Fruit fly (Drosophila melanogaster) whole organism, embryonic: Measurements from ENCODE around the gene PolA1.

Experiments used
- CG1024 ChIP-seq: fragments of 200-800 bp; sonication (Bioruptor generic); IDR thresholded peaks from 2 replicates; pipeline ENCODE4 v1.3.6; 2022; ENCODE audit warnings: missing biosample characterization, missing genetic modification characterization
- CG10959 ChIP-seq: fragments of 200-800 bp; sonication (Bioruptor generic); IDR thresholded peaks from 2 replicates; pipeline ENCODE4 v1.3.6; 2022; ENCODE audit warnings: missing biosample characterization, missing genetic modification characterization
- CG11504 ChIP-seq: fragments of 200-800 bp; sonication (Bioruptor generic); optimal IDR thresholded peaks from 3 replicates; lab custom pipeline; 2019; ENCODE audit warnings: missing biosample characterization, mild to moderate bottlenecking, missing genetic modification characterization, moderate library complexity
- CG12744 ChIP-seq: fragments of 200-800 bp; sonication (Bioruptor generic); optimal IDR thresholded peaks from 2 replicates; lab custom pipeline; 2016; ENCODE audit warnings: missing biosample characterization, missing genetic modification characterization
- CG14710 ChIP-seq: fragments of 200-800 bp; sonication (Bioruptor generic); optimal IDR thresholded peaks from 3 replicates; lab custom pipeline; 2019; ENCODE audit warnings: missing biosample characterization, mild to moderate bottlenecking, missing genetic modification characterization, moderate library complexity
- CG15479 ChIP-seq: fragments of 200-800 bp; sonication (Bioruptor generic); optimal IDR thresholded peaks from 3 replicates; lab custom pipeline; 2019; ENCODE audit warnings: missing biosample characterization, mild to moderate bottlenecking, missing genetic modification characterization, moderate library complexity
- CG16863 ChIP-seq: fragments of 200-800 bp; sonication (Bioruptor generic); optimal IDR thresholded peaks from 3 replicates; lab custom pipeline; 2016; ENCODE audit warnings: missing biosample characterization, missing genetic modification characterization
- CG17328 ChIP-seq: fragments of 200-800 bp; sonication (Bioruptor generic); IDR thresholded peaks from 2 replicates; pipeline ENCODE4 v1.3.6; 2022; ENCODE audit warnings: missing biosample characterization, missing genetic modification characterization
- CG17385 ChIP-seq: fragments of 200-800 bp; sonication (Bioruptor generic); optimal IDR thresholded peaks from 3 replicates; lab custom pipeline; 2018; ENCODE audit warnings: missing biosample characterization, mild to moderate bottlenecking, missing genetic modification characterization
- CG18011 ChIP-seq: fragments of 200-800 bp; sonication (Bioruptor generic); optimal IDR thresholded peaks from 2 replicates; lab custom pipeline; 2017; ENCODE audit warnings: missing biosample characterization, missing genetic modification characterization, mild to moderate bottlenecking, moderate library complexity, missing genotype
- CG3163 ChIP-seq: fragments of 200-800 bp; sonication (Bioruptor generic); optimal IDR thresholded peaks from 3 replicates; lab custom pipeline; 2016; ENCODE audit warnings: missing biosample characterization, missing genetic modification characterization
- CG3407 ChIP-seq: fragments of 200-800 bp; sonication (Bioruptor generic); optimal IDR thresholded peaks from 2 replicates; lab custom pipeline; 2018; ENCODE audit warnings: missing biosample characterization, mild to moderate bottlenecking, missing genetic modification characterization
- CG3726 ChIP-seq: fragments of 200-800 bp; sonication (Bioruptor generic); IDR thresholded peaks from 3 replicates; pipeline ENCODE4, ENCODE4 v1.3.6; 2022; ENCODE audit warnings: missing biosample characterization, missing genetic modification characterization
- CG3838 ChIP-seq: fragments of 200-800 bp; sonication (Bioruptor generic); optimal IDR thresholded peaks from 3 replicates; lab custom pipeline; 2016; ENCODE audit warnings: missing biosample characterization, missing genetic modification characterization
- CG7963 ChIP-seq: fragments of 200-800 bp; sonication (Bioruptor generic); IDR thresholded peaks from 3 replicates; pipeline ENCODE4 v1.3.6; 2022; ENCODE audit warnings: missing biosample characterization, missing genetic modification characterization; ENCODE audit not compliant: partially characterized antibody
- CG9727 ChIP-seq: fragments of 200-800 bp; sonication (Bioruptor generic); optimal IDR thresholded peaks from 3 replicates; lab custom pipeline; 2017; ENCODE audit warnings: missing biosample characterization, mild to moderate bottlenecking, missing genetic modification characterization
- Chrac-16 ChIP-seq: fragments of 200-800 bp; sonication (Bioruptor generic); optimal IDR thresholded peaks from 3 replicates; lab custom pipeline; 2016; ENCODE audit warnings: missing biosample characterization, missing genetic modification characterization
- CoRest ChIP-seq: fragments of 200-800 bp; sonication (Bioruptor generic); optimal IDR thresholded peaks from 3 replicates; lab custom pipeline; 2018; ENCODE audit warnings: missing biosample characterization, mild to moderate bottlenecking, missing genetic modification characterization, moderate library complexity
- Deaf1 ChIP-seq: fragments of 200-800 bp; optimal IDR thresholded peaks from 3 replicates; lab custom pipeline; 2019; ENCODE audit warnings: missing biosample characterization, mild to moderate bottlenecking, missing genetic modification characterization, moderate library complexity
- Doc2 ChIP-seq: fragments of 200-800 bp; sonication (Bioruptor generic); IDR thresholded peaks from 2 replicates; pipeline ENCODE4 v1.3.6; 2022; ENCODE audit warnings: missing biosample characterization, missing genetic modification characterization
- E2f1 ChIP-seq: fragments of 200-800 bp; sonication (Bioruptor generic); IDR thresholded peaks from 2 replicates; pipeline ENCODE4 v1.3.6; 2022; ENCODE audit warnings: missing biosample characterization, missing genetic modification characterization
- Pdp1 ChIP-seq, 2 experiments: fragments of 200-800 bp; sonication (Bioruptor generic); optimal IDR thresholded peaks; 3 replicates each; lab custom pipeline; 2016; ENCODE audit warnings: missing biosample characterization in 2 of 2, missing genetic modification characterization in 2 of 2, mild to moderate bottlenecking in 1 of 2, moderate library complexity in 1 of 2
- Rfx ChIP-seq: fragments of 200-800 bp; sonication (Bioruptor generic); IDR thresholded peaks from 2 replicates; pipeline ENCODE4 v1.3.6; 2022; ENCODE audit warnings: missing biosample characterization, missing genetic modification characterization
- Sox102F ChIP-seq: fragments of 200-800 bp; sonication (Bioruptor generic); optimal IDR thresholded peaks from 2 replicates; lab custom pipeline; 2018; ENCODE audit warnings: missing biosample characterization, mild to moderate bottlenecking, missing genetic modification characterization, moderate library complexity
- Sry-β ChIP-seq: fragments of 200-800 bp; sonication (Bioruptor generic); optimal IDR thresholded peaks from 2 replicates; lab custom pipeline; 2018; ENCODE audit warnings: missing biosample characterization, mild to moderate bottlenecking, missing genetic modification characterization, moderate library complexity
- ab ChIP-seq: fragments of 200-800 bp; sonication (Bioruptor generic); optimal IDR thresholded peaks from 2 replicates; lab custom pipeline; 2016; ENCODE audit warnings: missing biosample characterization, missing genetic modification characterization
- bcd ChIP-seq: fragments of 200-800 bp; sonication (Bioruptor generic); optimal IDR thresholded peaks from 2 replicates; lab custom pipeline; 2017; ENCODE audit warnings: missing biosample characterization, mild to moderate bottlenecking, missing genetic modification characterization
- bsh ChIP-seq, 2 experiments: fragments of 200-800 bp; sonication (Bioruptor generic); optimal IDR thresholded peaks; 2 replicates each; lab custom pipeline; 2017 to 2018; ENCODE audit warnings: mild to moderate bottlenecking in 2 of 2, missing biosample characterization in 2 of 2, missing genetic modification characterization in 2 of 2, moderate library complexity in 1 of 2
- cad ChIP-seq: fragments of >200 bp; optimal IDR thresholded peaks from 2 replicates; lab custom pipeline; 2017; ENCODE audit warnings: missing biosample characterization, missing genetic modification characterization
- chinmo ChIP-seq: fragments of 200-800 bp; sonication (Bioruptor generic); IDR thresholded peaks from 4 replicates; pipeline ENCODE4 v1.3.6; 2022; ENCODE audit warnings: missing biosample characterization, missing genetic modification characterization; ENCODE audit not compliant: partially characterized antibody
- crol ChIP-seq: fragments of 200-800 bp; sonication (Bioruptor generic); IDR thresholded peaks from 2 replicates; pipeline ENCODE4 v1.3.6; 2022; ENCODE audit warnings: missing biosample characterization, missing genetic modification characterization
- fd102C ChIP-seq: fragments of 200-800 bp; sonication (Bioruptor generic); optimal IDR thresholded peaks from 2 replicates; lab custom pipeline; 2018; ENCODE audit warnings: missing biosample characterization, mild to moderate bottlenecking, missing genetic modification characterization, moderate library complexity
- nom ChIP-seq: fragments of 200-800 bp; sonication (Bioruptor generic); optimal IDR thresholded peaks from 2 replicates; lab custom pipeline; 2017; ENCODE audit warnings: missing biosample characterization, missing genetic modification characterization, mild to moderate bottlenecking, moderate library complexity, missing genetic modification reagents
- pros ChIP-seq: fragments of 200-800 bp; sonication (Bioruptor generic); optimal IDR thresholded peaks from 3 replicates; lab custom pipeline; 2019; ENCODE audit warnings: missing biosample characterization, mild to moderate bottlenecking, missing genetic modification characterization, moderate library complexity
- repo ChIP-seq: fragments of 200-800 bp; sonication (Bioruptor generic); optimal IDR thresholded peaks from 2 replicates; lab custom pipeline; 2016; ENCODE audit warnings: missing biosample characterization, missing genetic modification characterization
- seq ChIP-seq: fragments of 200-800 bp; sonication (Bioruptor generic); IDR thresholded peaks from 2 replicates; pipeline ENCODE4 v1.3.6; 2022; ENCODE audit warnings: missing biosample characterization, missing genetic modification characterization
- sim ChIP-seq: fragments of 200-800 bp; sonication (Bioruptor generic); IDR thresholded peaks from 2 replicates; pipeline ENCODE4 v1.3.6; 2022; ENCODE audit warnings: missing biosample characterization, missing genetic modification characterization
- sisA ChIP-seq: fragments of 200-800 bp; sonication (Bioruptor generic); IDR thresholded peaks from 2 replicates; pipeline ENCODE4 v1.3.6; 2022; ENCODE audit warnings: missing biosample characterization, missing genetic modification characterization
- sqz ChIP-seq: fragments of 200-800 bp; sonication (Bioruptor generic); optimal IDR thresholded peaks from 3 replicates; lab custom pipeline; 2018; ENCODE audit warnings: missing biosample characterization, mild to moderate bottlenecking, missing genetic modification characterization
- stwl ChIP-seq: fragments of 200-800 bp; sonication (Bioruptor generic); optimal IDR thresholded peaks from 3 replicates; lab custom pipeline; 2018; ENCODE audit warnings: missing biosample characterization, mild to moderate bottlenecking, missing genetic modification characterization, moderate library complexity
- tap ChIP-seq: fragments of 200-800 bp; optimal IDR thresholded peaks from 3 replicates; lab custom pipeline; 2019; ENCODE audit warnings: missing biosample characterization, mild to moderate bottlenecking, missing genetic modification characterization, moderate library complexity
- tio ChIP-seq: fragments of 200-800 bp; sonication (Bioruptor generic); optimal IDR thresholded peaks from 2 replicates; lab custom pipeline; 2017; ENCODE audit warnings: missing biosample characterization, missing genetic modification characterization, inconsistent platforms
- vfl ChIP-seq: fragments of 200-800 bp; sonication (Bioruptor generic); optimal IDR thresholded peaks from 2 replicates; lab custom pipeline; 2016; ENCODE audit warnings: missing biosample characterization, missing genetic modification characterization
- vnd ChIP-seq: fragments of 200-800 bp; sonication (Bioruptor generic); IDR thresholded peaks from 3 replicates; pipeline ENCODE4 v1.3.6; 2022; ENCODE audit warnings: missing biosample characterization, missing genetic modification characterization; ENCODE audit not compliant: partially characterized antibody
- vvl ChIP-seq: fragments of 200-800 bp; sonication (Bioruptor generic); IDR thresholded peaks from 2 replicates; pipeline ENCODE4 v1.3.6; 2022; ENCODE audit warnings: missing biosample characterization, missing genetic modification characterization
- wdn ChIP-seq: fragments of 200-800 bp; sonication (Bioruptor generic); IDR thresholded peaks from 2 replicates; pipeline ENCODE4 v1.3.6; 2022; ENCODE audit warnings: missing biosample characterization, missing genetic modification characterization

The PolA1 gene

dm6 chr3R:21634644-21635043 lies 36.9 kb downstream of the PolA1 start:
- TF ChIP-seq crol (GFP tag; lab: Robert Waterston, UW) (peak; percentile 68; the same call in 1 of the 2 replicates), CG17385 (peak; percentile 69), bsh (GFP tag; optimal IDR thresholded peaks at IDR 0.05; lab: Kevin White, UChicago) (peak in 1 of 2 experiments; percentile 71), sqz (GFP tag; lab: Kevin White, UChicago) (peak; percentile 69), pros (GFP tag; lab: Kevin White, UChicago) (peak; percentile 84), Deaf1 (tag; lab: Kevin White, UChicago) (no peak), cad (GFP tag; lab: Kevin White, UChicago) (peak; percentile 41), nom (GFP tag; lab: Kevin White, UChicago) (peak; percentile 92), CG12744 (GFP tag; lab: Kevin White, UChicago) (no peak), chinmo (GFP tag; lab: Robert Waterston, UW) (0 out of 4 replicates have a peak, but pooled peaks have one; percentile 27)
- TF ChIP-seq, all 482 proteins: peak for 8

- no peak for TF ChIP-seq vfl
- peak in 1 of 2 experiments; percentile 96 for TF ChIP-seq Pdp1 (GFP tag; optimal IDR thresholded peaks at IDR 0.05; lab: Kevin White, UChicago)
- no peak for TF ChIP-seq CG16863 (GFP tag; lab: Kevin White, UChicago)
- peak; percentile 99 for TF ChIP-seq CG3407
- peak; percentile 64 for TF ChIP-seq CG15479 (GFP tag; lab: Kevin White, UChicago)
- TF ChIP-seq CG3726 (GFP tag; lab: Robert Waterston, UW): no peak
- peak; percentile 31 for TF ChIP-seq CG3838 (GFP tag; lab: Kevin White, UChicago)
- TF ChIP-seq CG3163 (GFP tag; lab: Kevin White, UChicago): peak; percentile 44
- no peak for TF ChIP-seq seq
These were observed 37.8 kb downstream of the PolA1 start for dm6 chr3R:21633781-21634102.

dm6 chr3R:21632930-21633780 lies 38.4 kb downstream of the PolA1 start:
- TF ChIP-seq repo (GFP tag; lab: Kevin White, UChicago) (no peak), tio (GFP tag; lab: Kevin White, UChicago) (peak; percentile 26), Chrac-16 (GFP tag; lab: Kevin White, UChicago) (peak; percentile 16), sisA (GFP tag; lab: Robert Waterston, UW) (no peak), fd102C (no peak), CG18011 (GFP tag; lab: Kevin White, UChicago) (no peak), chinmo (GFP tag; lab: Robert Waterston, UW) (no peak), Sox102F (GFP tag; lab: Kevin White, UChicago) (peak; percentile 74), vnd (GFP tag; lab: Robert Waterston, UW) (no peak), tap (tag; lab: Kevin White, UChicago) (peak; percentile 64), stwl (tag; lab: Kevin White, UChicago) (peak; percentile 29), ab (no peak), CG1024 (GFP tag; lab: Robert Waterston, UW) (no peak), CoRest (tag; lab: Kevin White, UChicago) (peak; percentile 71), Sry-β (GFP tag; lab: Kevin White, UChicago) (no peak), CG9727 (GFP tag; lab: Kevin White, UChicago) (peak; percentile 40), CG7963 (GFP tag; lab: Robert Waterston, UW) (no peak), wdn (GFP tag; lab: Robert Waterston, UW) (no peak), CG14710 (tag; lab: Kevin White, UChicago) (peak; percentile 69), CG3838 (GFP tag; lab: Kevin White, UChicago) (no peak), CG10959 (GFP tag; lab: Robert Waterston, UW) (no peak), sim (no peak), CG17328 (GFP tag; lab: Robert Waterston, UW) (no peak), vvl (GFP tag; lab: Robert Waterston, UW) (no peak), Rfx (GFP tag; lab: Robert Waterston, UW) (no peak), Doc2 (GFP tag; lab: Robert Waterston, UW) (no peak), E2f1 (GFP tag; lab: Robert Waterston, UW) (no peak), bcd (GFP tag; lab: Kevin White, UChicago) (peak; percentile 7), CG11504 (tag; lab: Kevin White, UChicago) (peak; percentile 64)
